Worm (Caenorhabditis elegans) whole organism, L3 larva: Measurements from ENCODE around the gene dhs-18.

Experiments used
- aly-2 ChIP-seq: fragments of 150-350 bp; optimal IDR thresholded peaks from 2 replicates; lab custom pipeline; 2014; ENCODE audit warnings: missing biosample characterization, missing genetic modification characterization
- ama-1 ChIP-seq: fragments of 150-350 bp; optimal IDR thresholded peaks from 2 replicates; lab custom pipeline; 2018
- ceh-82 ChIP-seq: fragments of 150-350 bp; optimal IDR thresholded peaks from 2 replicates; lab custom pipeline; 2014; ENCODE audit warnings: missing biosample characterization, missing genetic modification characterization
- egl-27 ChIP-seq: sonication (generic microtip); optimal IDR thresholded peaks from 4 replicates; lab custom pipeline; 2017; ENCODE audit warnings: missing biosample characterization, missing genetic modification reagents, missing genetic modification characterization
- elt-3 ChIP-seq, 3 experiments: fragments of 150-350 bp in 1 of 3; sonication (generic microtip) in 2 of 3; optimal IDR thresholded peaks; 2 replicates in 2 of 3; 4 replicates in 1 of 3; lab custom pipeline; 2014 to 2017; ENCODE audit warnings: missing biosample characterization in 3 of 3, missing genetic modification characterization in 3 of 3
- lin-39 ChIP-seq: fragments of 150-350 bp; optimal IDR thresholded peaks from 2 replicates; lab custom pipeline; 2018; ENCODE audit warnings: missing biosample characterization, missing genetic modification reagents, missing genetic modification characterization
- mdl-1 ChIP-seq: fragments of 150-350 bp; optimal IDR thresholded peaks from 2 replicates; lab custom pipeline; 2014; ENCODE audit warnings: missing biosample characterization, missing genetic modification characterization
- nhr-11 ChIP-seq: fragments of 150-350 bp; optimal IDR thresholded peaks from 2 replicates; lab custom pipeline; 2014; ENCODE audit warnings: missing biosample characterization, missing genetic modification characterization
- nhr-237 ChIP-seq: fragments of 150-350 bp; optimal IDR thresholded peaks from 2 replicates; lab custom pipeline; 2014; ENCODE audit warnings: missing biosample characterization, missing genetic modification characterization
- nhr-76 ChIP-seq: fragments of 150-350 bp; sonication (generic microtip); optimal IDR thresholded peaks from 5 replicates; lab custom pipeline; 2014; ENCODE audit warnings: missing biosample characterization, missing genetic modification characterization
- nhr-77 ChIP-seq: fragments of 150-350 bp; optimal IDR thresholded peaks from 2 replicates; lab custom pipeline; 2014; ENCODE audit warnings: missing biosample characterization, missing genetic modification characterization
- skn-1 ChIP-seq: fragments of 150-350 bp; optimal IDR thresholded peaks from 2 replicates; lab custom pipeline; 2014; ENCODE audit warnings: missing biosample characterization, missing genetic modification characterization
- snpc-4 ChIP-seq: fragments of 150-350 bp; optimal IDR thresholded peaks from 2 replicates; lab custom pipeline; 2014; ENCODE audit warnings: missing biosample characterization, missing genetic modification characterization
- ztf-11 ChIP-seq: fragments of 150-350 bp; optimal IDR thresholded peaks from 2 replicates; lab custom pipeline; 2014; ENCODE audit warnings: missing biosample characterization, missing genetic modification characterization

ce11 chrV:11074448-11074847 is 27.8 kb upstream of the dhs-18 start, which contains the start of gene act-3:
- TF ChIP-seq nhr-77 (tag; lab: Kevin White, UChicago), result no peak
- TF ChIP-seq aly-2 (tag; lab: Kevin White, UChicago), result no peak
- TF ChIP-seq elt-3 (tag; optimal IDR thresholded peaks at IDR 0.05; lab: Kevin White, UChicago), result no peak
- TF ChIP-seq snpc-4 (tag; lab: Kevin White, UChicago), result no peak
- TF ChIP-seq skn-1 (tag; lab: Kevin White, UChicago), result no peak
- TF ChIP-seq ceh-82, result no peak
- no peak for TF ChIP-seq ztf-11 (tag; lab: Kevin White, UChicago)
- TF ChIP-seq nhr-76 (tag; lab: Kevin White, UChicago), result no peak
- no peak for TF ChIP-seq nhr-237 (tag; lab: Kevin White, UChicago)
- TF ChIP-seq lin-39 (tag; lab: Kevin White, UChicago), result peak; percentile 27
- no peak for TF ChIP-seq ama-1 (lab: Kevin White, UChicago)
- TF ChIP-seq mdl-1 (tag; lab: Kevin White, UChicago), result no peak
- TF ChIP-seq nhr-11 (tag; lab: Kevin White, UChicago), result no peak
- no peak for TF ChIP-seq egl-27 (tag; lab: Kevin White, UChicago)
